Worm (Caenorhabditis elegans) whole organism, L2 larva: ENCODE results near the gene abu-7.

ENCODE experiments used
- mab-5 ChIP-seq: fragments of 150-350 bp; optimal IDR thresholded peaks from 2 replicates; lab custom pipeline; 2014; ENCODE audit warnings: missing biosample characterization, missing genetic modification characterization
- nhr-237 ChIP-seq: fragments of 150-350 bp; optimal IDR thresholded peaks from 2 replicates; lab custom pipeline; 2014; ENCODE audit warnings: missing biosample characterization, missing genetic modification characterization

ce11 chrV:5177209-5177608 lies 12.6 kb upstream of the abu-7 start, which contains the start of gene ugt-51:
- TF ChIP-seq mab-5 (no peak), nhr-237 (tag; lab: Kevin White, UChicago) (no peak)
